Worm (Caenorhabditis elegans): Measurements from ENCODE around the gene C15F1.2.

The C15F1.2 gene

ce11 chrII:6979646-6980045 is at the start of gene C15F1.2:
Gene C15F1.2 (plus strand): TSS chrII:6979953.
- TF ChIP-seq vab-15 (tag; optimal IDR thresholded peaks at IDR 0.05) = no peak
- TF ChIP-seq blmp-1 (tag; optimal IDR thresholded peaks at IDR 0.05) = peak; percentile 94

- no peak for TF ChIP-seq nhr-84 (tag; optimal IDR thresholded peaks at IDR 0.05)
- no peak for TF ChIP-seq lsy-2 (tag; optimal IDR thresholded peaks at IDR 0.05)
- no peak for TF ChIP-seq ceh-88 (GFP tag; IDR thresholded peaks at IDR 0.05)
- no peak for TF ChIP-seq Y116A8C.19 (tag; optimal IDR thresholded peaks at IDR 0.05; ENCODE audit: borderline replicate concordance)
- peak; percentile 1 for TF ChIP-seq nhr-71 (tag; optimal IDR thresholded peaks at IDR 0.05)
- no peak for TF ChIP-seq F16B12.6 (tag; optimal IDR thresholded peaks at IDR 0.05)
- TF ChIP-seq blmp-1 (tag; optimal IDR thresholded peaks at IDR 0.05) = no peak
- no peak for TF ChIP-seq unc-98 (GFP tag; IDR thresholded peaks at IDR 0.05)
- TF ChIP-seq alr-1 (tag; optimal IDR thresholded peaks at IDR 0.05; ENCODE audit: borderline replicate concordance) = no peak
- TF ChIP-seq lin-39 (tag; optimal IDR thresholded peaks at IDR 0.05) = no peak
- TF ChIP-seq irx-1 (tag; optimal IDR thresholded peaks at IDR 0.05) = no peak
- TF ChIP-seq tlp-1 (tag; optimal IDR thresholded peaks at IDR 0.05) = no peak
- TF ChIP-seq elt-2 (tag; optimal IDR thresholded peaks at IDR 0.05) = no peak
- no peak for TF ChIP-seq egl-27 (tag; optimal IDR thresholded peaks at IDR 0.05)
- TF ChIP-seq C34B4.2 (tag; optimal IDR thresholded peaks at IDR 0.05) = no peak
- no peak for TF ChIP-seq zag-1 (tag; optimal IDR thresholded peaks at IDR 0.05)
- TF ChIP-seq snu-23 (GFP tag; optimal IDR thresholded peaks at IDR 0.05) = no peak
- TF ChIP-seq dsc-1 (tag; optimal IDR thresholded peaks at IDR 0.05) = no peak
- TF ChIP-seq nhr-90 (tag; optimal IDR thresholded peaks at IDR 0.05; ENCODE audit: poor library complexity) = no peak
- TF ChIP-seq pax-3 (tag; optimal IDR thresholded peaks at IDR 0.05) = no peak
- TF ChIP-seq fkh-4 (tag; optimal IDR thresholded peaks at IDR 0.05; ENCODE audit: borderline replicate concordance) = no peak
- no peak for TF ChIP-seq sptf-1 (tag; optimal IDR thresholded peaks at IDR 0.05)
- TF ChIP-seq mdl-1 (tag; optimal IDR thresholded peaks at IDR 0.05) = no peak
- TF ChIP-seq unc-62 (GFP tag; optimal IDR thresholded peaks at IDR 0.05) = no peak
- no peak for TF ChIP-seq lin-13 (GFP tag; optimal IDR thresholded peaks at IDR 0.05)
- TF ChIP-seq egl-13 (tag; optimal IDR thresholded peaks at IDR 0.05) = no peak
- no peak for TF ChIP-seq isw-1 (GFP tag; IDR thresholded peaks at IDR 0.05)
- TF ChIP-seq lin-35 (GFP tag; optimal IDR thresholded peaks at IDR 0.05) = no peak
- no peak for TF ChIP-seq rnt-1 (tag; optimal IDR thresholded peaks at IDR 0.05)
- TF ChIP-seq lin-14 (GFP tag; optimal IDR thresholded peaks at IDR 0.05) = peak; percentile 17
- peak; percentile 7 for TF ChIP-seq mep-1 (tag; optimal IDR thresholded peaks at IDR 0.05)
- TF ChIP-seq jun-1 (tag; optimal IDR thresholded peaks at IDR 0.05) = no peak
- no peak for TF ChIP-seq nhr-20 (tag; optimal IDR thresholded peaks at IDR 0.05)
- peak; percentile 19 for TF ChIP-seq snpc-4 (tag; optimal IDR thresholded peaks at IDR 0.05)
- no peak for TF ChIP-seq ztf-4 (tag; optimal IDR thresholded peaks at IDR 0.05)
- no peak for TF ChIP-seq ets-5 (GFP tag; IDR thresholded peaks at IDR 0.05)
Measured at ce11 chrII:6930072-6930471, 49.7 kb upstream of the C15F1.2 start.

ce11 chrII:6932978-6933377 is 46.8 kb upstream of the C15F1.2 start:
- TF ChIP-seq nhr-47 (tag; optimal IDR thresholded peaks at IDR 0.05) = no peak
- TF ChIP-seq efl-1 (optimal IDR thresholded peaks at IDR 0.05) = no peak
- peak in 1 of 2 experiments; percentile 11 for TF ChIP-seq efl-1 (GFP tag; optimal IDR thresholded peaks at IDR 0.05 in 1 of 2)
- no peak for TF ChIP-seq sptf-1 (tag; optimal IDR thresholded peaks at IDR 0.05)
- TF ChIP-seq pqm-1 (tag; optimal IDR thresholded peaks at IDR 0.05) = no peak
